Worm (Caenorhabditis elegans) whole organism, mixed stage, embryonic: ENCODE measurements around the gene T26E4.2.

Experiments used
- blmp-1 ChIP-seq: fragments of 150-350 bp; optimal IDR thresholded peaks from 2 replicates; lab custom pipeline; 2014; ENCODE audit warnings: missing biosample characterization, missing genetic modification characterization
- mep-1 ChIP-seq: fragments of 150-350 bp; optimal IDR thresholded peaks from 2 replicates; lab custom pipeline; 2017; ENCODE audit warnings: missing biosample characterization, missing genetic modification reagents, missing genetic modification characterization, inconsistent platforms
- nhr-28 ChIP-seq: fragments of 150-350 bp; optimal IDR thresholded peaks from 2 replicates; lab custom pipeline; 2014; ENCODE audit warnings: missing biosample characterization, missing genetic modification characterization
- pha-4 ChIP-seq: fragments of 150-350 bp; optimal IDR thresholded peaks from 2 replicates; lab custom pipeline; 2018; ENCODE audit warnings: missing biosample characterization, missing genetic modification reagents, missing genetic modification characterization
- snpc-4 ChIP-seq: fragments of 150-350 bp; optimal IDR thresholded peaks from 2 replicates; lab custom pipeline; 2014; ENCODE audit warnings: missing biosample characterization, missing genetic modification characterization
- unc-39 ChIP-seq: fragments of 150-350 bp; optimal IDR thresholded peaks from 2 replicates; lab custom pipeline; 2014; ENCODE audit warnings: missing biosample characterization, missing genetic modification characterization
- unc-62 ChIP-seq: fragments of 150-350 bp; optimal IDR thresholded peaks from 2 replicates; lab custom pipeline; 2014; ENCODE audit warnings: missing biosample characterization, missing genetic modification reagents, missing genetic modification characterization

DNA sequence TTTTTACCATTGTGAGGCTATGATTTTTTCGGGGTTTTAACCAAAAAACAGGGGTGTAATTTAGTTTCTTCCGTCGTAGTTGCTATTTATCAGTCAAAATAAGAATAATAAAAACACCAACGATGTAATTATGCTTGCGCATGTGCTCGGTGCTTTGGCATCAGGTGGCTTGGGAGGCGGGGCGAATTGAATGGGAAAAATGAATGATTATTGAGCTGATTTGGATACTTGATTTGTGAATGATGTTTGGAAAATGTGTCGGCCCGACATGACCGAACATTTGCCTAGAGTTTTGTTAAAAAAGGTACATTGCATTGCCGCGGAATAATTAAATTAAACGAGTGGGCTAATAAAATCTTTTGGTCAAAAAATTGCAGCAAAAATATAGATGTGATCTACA is 49.0 kb upstream of the T26E4.2 start, which contains the start of gene str-38:
- no peak for TF ChIP-seq snpc-4
- no peak for TF ChIP-seq pha-4
- TF ChIP-seq blmp-1 (tag; lab: Kevin White, UChicago), result no peak
- no peak for TF ChIP-seq nhr-28 (tag; lab: Kevin White, UChicago)
- no peak for TF ChIP-seq mep-1 (tag; lab: Kevin White, UChicago)
- no peak for TF ChIP-seq unc-39 (tag; lab: Kevin White, UChicago)
- TF ChIP-seq unc-62, result no peak
